Worm (Caenorhabditis elegans) whole organism, L4 larva: ENCODE results near the gene C55A6.6.
A peak's percentile ranks its signal among the peaks of the same experiment; 100 is the strongest.

Source experiments
- F44E2.7 ChIP-seq: fragments of 200-800 bp; sonication (Bioruptor generic); IDR thresholded peaks from 2 replicates; pipeline ENCODE4 v2.1.2; 2022; ENCODE audit warnings: missing genetic modification characterization, missing compliant biosample characterization
- F49E8.2 ChIP-seq: sonication (generic microtip); optimal IDR thresholded peaks from 2 replicates; lab custom pipeline; 2016; ENCODE audit warnings: missing compliant biosample characterization, mild to moderate bottlenecking, missing genetic modification characterization, borderline replicate concordance
- R02D3.7 ChIP-seq: fragments of 150-350 bp; sonication (generic microtip); optimal IDR thresholded peaks from 3 replicates; lab custom pipeline; 2014; ENCODE audit warnings: missing biosample characterization, missing genetic modification characterization
- Y48G9A.11 ChIP-seq: fragments of 200-800 bp; sonication (Bioruptor generic); IDR thresholded peaks from 2 replicates; pipeline ENCODE4 v1.3.6; 2022; ENCODE audit warnings: missing genetic modification reagents, missing genetic modification characterization, missing compliant biosample characterization
- Y5F2A.4 ChIP-seq: fragments of 200-800 bp; sonication (Bioruptor generic); optimal IDR thresholded peaks from 2 replicates; lab custom pipeline; 2018; ENCODE audit warnings: mild to moderate bottlenecking, missing genetic modification characterization, missing compliant biosample characterization
- Y75B8A.6 ChIP-seq: fragments of 200-800 bp; sonication (Bioruptor generic); IDR thresholded peaks from 2 replicates; pipeline ENCODE4 v1.3.6; 2022; ENCODE audit warnings: missing genetic modification reagents, missing genetic modification characterization, missing compliant biosample characterization
- aha-1 ChIP-seq: fragments of 150-350 bp; peaks from one replicate; lab custom pipeline; 2014; ENCODE audit warnings: missing biosample characterization, missing genetic modification characterization
- ceh-28 ChIP-seq: fragments of 150-350 bp; optimal IDR thresholded peaks from 2 replicates; lab custom pipeline; 2014; ENCODE audit warnings: missing biosample characterization, missing genetic modification reagents, missing genetic modification characterization
- cey-2 ChIP-seq: sonication (generic microtip); optimal IDR thresholded peaks from 3 replicates; lab custom pipeline; 2017; ENCODE audit warnings: missing genetic modification characterization, mild to moderate bottlenecking, missing compliant biosample characterization, antibody characterized with exemption, borderline replicate concordance; ENCODE audit not compliant: insufficient read depth
- daf-12 ChIP-seq: fragments of 150-350 bp; optimal IDR thresholded peaks from 2 replicates; lab custom pipeline; 2014; ENCODE audit warnings: missing biosample characterization, missing genetic modification reagents, missing genetic modification characterization
- daf-16 ChIP-seq, 3 experiments: sonication (generic microtip); optimal IDR thresholded peaks; 2 replicates each; lab custom pipeline; 2016 to 2017; ENCODE audit warnings: missing genetic modification characterization in 3 of 3, missing genetic modification reagents in 3 of 3, mild to moderate bottlenecking in 2 of 3, missing compliant biosample characterization in 2 of 3, missing biosample characterization in 1 of 3, moderate library complexity in 1 of 3
- dve-1 ChIP-seq: sonication (generic microtip); optimal IDR thresholded peaks from 2 replicates; lab custom pipeline; 2017; ENCODE audit warnings: antibody characterized with exemption, mild to moderate bottlenecking, missing genetic modification characterization, missing compliant biosample characterization; ENCODE audit not compliant: insufficient read depth
- fkh-10 ChIP-seq: fragments of 150-350 bp; optimal IDR thresholded peaks from 2 replicates; lab custom pipeline; 2014; ENCODE audit warnings: missing biosample characterization, missing genetic modification reagents, missing genetic modification characterization
- fos-1 ChIP-seq: fragments of 150-350 bp; optimal IDR thresholded peaks from 2 replicates; lab custom pipeline; 2014; ENCODE audit warnings: missing biosample characterization, missing genetic modification characterization
- gei-8 ChIP-seq: fragments of 200-800 bp; sonication (Bioruptor generic); optimal IDR thresholded peaks from 2 replicates; lab custom pipeline; 2018; ENCODE audit warnings: mild to moderate bottlenecking, missing genetic modification characterization, missing compliant biosample characterization
- hlh-11 ChIP-seq: fragments of 200-800 bp; sonication (Bioruptor generic); optimal IDR thresholded peaks from 2 replicates; lab custom pipeline; 2018; ENCODE audit warnings: mild to moderate bottlenecking, missing genetic modification characterization, missing compliant biosample characterization
- jun-1 ChIP-seq: fragments of 150-350 bp; optimal IDR thresholded peaks from 2 replicates; lab custom pipeline; 2014; ENCODE audit warnings: missing biosample characterization, missing genetic modification reagents, missing genetic modification characterization
- lim-7 ChIP-seq: fragments of 200-800 bp; sonication (Bioruptor generic); IDR thresholded peaks from 2 replicates; pipeline ENCODE4 v1.3.6; 2022; ENCODE audit warnings: missing genetic modification characterization, missing compliant biosample characterization
- lin-1 ChIP-seq: fragments of 200-800 bp; sonication (Bioruptor generic); IDR thresholded peaks from 2 replicates; pipeline ENCODE4 v1.3.6; 2022; ENCODE audit warnings: missing genetic modification reagents, missing genetic modification characterization, missing compliant biosample characterization
- lin-13 ChIP-seq: fragments of 150-350 bp; optimal IDR thresholded peaks from 2 replicates; lab custom pipeline; 2014; ENCODE audit warnings: missing biosample characterization, missing genetic modification reagents, missing genetic modification characterization
- lin-29 ChIP-seq: fragments of 200-800 bp; sonication (Bioruptor generic); IDR thresholded peaks from 2 replicates; pipeline ENCODE4 v1.3.6; 2022; ENCODE audit warnings: missing genetic modification reagents, missing genetic modification characterization, missing compliant biosample characterization
- lin-38 ChIP-seq: fragments of 200-800 bp; sonication (Bioruptor generic); IDR thresholded peaks from 2 replicates; pipeline ENCODE4 v1.3.6; 2022; ENCODE audit warnings: missing genetic modification reagents, missing genetic modification characterization, missing compliant biosample characterization
- lsy-2 ChIP-seq, 2 experiments: fragments of 150-350 bp in 1 of 2; sonication (generic microtip) in 1 of 2; optimal IDR thresholded peaks; 2 replicates each; lab custom pipeline; 2014 to 2017; ENCODE audit warnings: missing biosample characterization in 2 of 2, missing genetic modification characterization in 2 of 2
- madf-9 ChIP-seq: fragments of 200-800 bp; sonication (Bioruptor generic); conservative IDR thresholded peaks from 2 replicates; pipeline ENCODE4 v1.3.6; 2022; ENCODE audit warnings: missing genetic modification reagents, missing genetic modification characterization, missing compliant biosample characterization
- mdl-1 ChIP-seq, 2 experiments: fragments of 150-350 bp in 1 of 2; sonication (generic microtip) in 1 of 2; optimal IDR thresholded peaks; 2 replicates each; lab custom pipeline; 2014 to 2017; ENCODE audit warnings: missing biosample characterization in 2 of 2, missing genetic modification characterization in 2 of 2
- mdt-29 ChIP-seq: fragments of 200-800 bp; sonication (Bioruptor generic); IDR thresholded peaks from 2 replicates; pipeline ENCODE4 v1.3.6; 2022; ENCODE audit warnings: missing genetic modification reagents, missing genetic modification characterization, missing compliant biosample characterization
- mes-2 ChIP-seq: sonication (generic microtip); optimal IDR thresholded peaks from 2 replicates; lab custom pipeline; 2016; ENCODE audit warnings: missing genotype, mild to moderate bottlenecking, missing genetic modification characterization, missing compliant biosample characterization; ENCODE audit not compliant: poor library complexity, severe bottlenecking
- mxl-2 ChIP-seq: fragments of 200-800 bp; sonication (Bioruptor generic); conservative IDR thresholded peaks from 2 replicates; pipeline ENCODE4 v1.3.6; 2022; ENCODE audit warnings: missing genetic modification reagents, missing genetic modification characterization, missing compliant biosample characterization
- mxl-3 ChIP-seq: fragments of 200-800 bp; sonication (Bioruptor generic); optimal IDR thresholded peaks from 2 replicates; lab custom pipeline; 2018; ENCODE audit warnings: mild to moderate bottlenecking, missing genetic modification characterization, missing compliant biosample characterization
- nhr-11 ChIP-seq: fragments of 150-350 bp; optimal IDR thresholded peaks from 2 replicates; lab custom pipeline; 2014; ENCODE audit warnings: missing biosample characterization, missing genetic modification characterization
- nhr-237 ChIP-seq: sonication (generic microtip); optimal IDR thresholded peaks from 2 replicates; lab custom pipeline; 2017; ENCODE audit warnings: missing biosample characterization, missing genetic modification characterization
- nhr-76 ChIP-seq: fragments of 150-350 bp; optimal IDR thresholded peaks from 2 replicates; lab custom pipeline; 2014; ENCODE audit warnings: missing biosample characterization, missing genetic modification characterization
- nhr-77 ChIP-seq: fragments of 150-350 bp; optimal IDR thresholded peaks from 2 replicates; lab custom pipeline; 2014; ENCODE audit warnings: missing biosample characterization, missing genetic modification characterization
- pha-4 ChIP-seq, 2 experiments: fragments of 150-350 bp in 1 of 2; fragments of 200-800 bp in 1 of 2; sonication (Bioruptor generic) in 1 of 2; IDR thresholded peaks in 1 of 2; optimal IDR thresholded peaks in 1 of 2; 2 replicates each; pipeline versions ENCODE4 v1.3.6 to Lab custom; 2014 to 2022; ENCODE audit warnings: missing genetic modification characterization in 2 of 2, missing genetic modification reagents in 2 of 2, missing biosample characterization in 1 of 2, missing compliant biosample characterization in 1 of 2
- pqm-1 ChIP-seq: sonication (generic microtip); optimal IDR thresholded peaks from 2 replicates; lab custom pipeline; 2017; ENCODE audit warnings: missing biosample characterization, missing genetic modification characterization
- rbr-2 ChIP-seq: sonication (generic microtip); optimal IDR thresholded peaks from 2 replicates; lab custom pipeline; 2016; ENCODE audit warnings: missing genotype, missing genetic modification characterization, missing compliant biosample characterization
- saeg-2 ChIP-seq: fragments of 200-800 bp; sonication (Bioruptor generic); IDR thresholded peaks from 2 replicates; pipeline ENCODE4 v1.3.6; 2022; ENCODE audit warnings: missing genetic modification reagents, missing genetic modification characterization, missing compliant biosample characterization
- sdz-12 ChIP-seq: fragments of 200-800 bp; sonication (Bioruptor generic); optimal IDR thresholded peaks from 2 replicates; lab custom pipeline; 2018; ENCODE audit warnings: mild to moderate bottlenecking, missing genetic modification characterization, missing compliant biosample characterization
- spr-1 ChIP-seq: sonication (generic microtip); optimal IDR thresholded peaks from 2 replicates; lab custom pipeline; 2016; ENCODE audit warnings: mild to moderate bottlenecking, missing genetic modification characterization, missing compliant biosample characterization
- spr-3 ChIP-seq: fragments of 200-800 bp; sonication (Bioruptor generic); optimal IDR thresholded peaks from 2 replicates; lab custom pipeline; 2018; ENCODE audit warnings: mild to moderate bottlenecking, missing genetic modification characterization, missing compliant biosample characterization
- tag-97 ChIP-seq: fragments of 200-800 bp; sonication (Bioruptor generic); IDR thresholded peaks from 2 replicates; pipeline ENCODE4 v1.3.6; 2022; ENCODE audit warnings: missing genetic modification characterization, missing compliant biosample characterization
- unc-39 ChIP-seq: sonication (generic microtip); optimal IDR thresholded peaks from 2 replicates; lab custom pipeline; 2017; ENCODE audit warnings: missing biosample characterization, missing genetic modification characterization
- vab-7 ChIP-seq: fragments of 200-800 bp; sonication (Bioruptor generic); IDR thresholded peaks from 2 replicates; pipeline ENCODE4 v1.3.6; 2022; ENCODE audit warnings: missing genetic modification reagents, missing genetic modification characterization, missing compliant biosample characterization
- zag-1 ChIP-seq: fragments of 150-350 bp; optimal IDR thresholded peaks from 2 replicates; lab custom pipeline; 2014; ENCODE audit warnings: missing biosample characterization, missing genetic modification characterization
- zfp-2 ChIP-seq: sonication (generic microtip); optimal IDR thresholded peaks from 2 replicates; lab custom pipeline; 2016; ENCODE audit warnings: mild to moderate bottlenecking, missing genetic modification characterization, missing compliant biosample characterization
- zfp-3 ChIP-seq: fragments of 200-800 bp; sonication (Bioruptor generic); conservative IDR thresholded peaks from 2 replicates; pipeline ENCODE4 v1.3.6; 2022; ENCODE audit warnings: missing genetic modification reagents, missing genetic modification characterization, missing compliant biosample characterization
- zip-11 ChIP-seq: fragments of 200-800 bp; sonication (Bioruptor generic); IDR thresholded peaks from 2 replicates; pipeline ENCODE4 v1.3.6; 2022; ENCODE audit warnings: missing genetic modification characterization, missing compliant biosample characterization
- zip-2 ChIP-seq: fragments of 150-350 bp; optimal IDR thresholded peaks from 2 replicates; lab custom pipeline; 2014; ENCODE audit warnings: missing biosample characterization, missing genetic modification characterization
- ztf-7 ChIP-seq: fragments of 150-350 bp; optimal IDR thresholded peaks from 2 replicates; lab custom pipeline; 2014; ENCODE audit warnings: missing biosample characterization, missing genetic modification characterization

Gene C55A6.6

ce11 chrV:11531831-11532534, 17.4 kb upstream of the C55A6.6 start:
- TF ChIP-seq Y75B8A.6 (no peak), hlh-11 (tag; lab: Kevin White, UChicago) (peak; percentile 99), R02D3.7 (tag; lab: Kevin White, UChicago) (no peak), lin-29 (0 out of 2 replicates have a peak, but pooled peaks have one; percentile 29), mdl-1 (tag; optimal IDR thresholded peaks at IDR 0.05; lab: Kevin White, UChicago) (peak; percentile 78 to 96), spr-3 (GFP tag; lab: Kevin White, UChicago) (no peak), aha-1 (tag; lab: Kevin White, UChicago) (peak; percentile 88), Y5F2A.4 (GFP tag; lab: Kevin White, UChicago) (no peak), rbr-2 (tag; lab: Kevin White, UChicago) (peak; percentile 49), jun-1 (tag; lab: Kevin White, UChicago) (peak; percentile 61), unc-39 (tag; lab: Kevin White, UChicago) (no peak), pqm-1 (peak; percentile 84), Y48G9A.11 (no peak), zfp-3 (GFP tag; lab: Robert Waterston, UW) (peak; percentile 43; the same call in 1 of the 2 replicates), zag-1 (tag; lab: Kevin White, UChicago) (no peak), nhr-237 (tag; lab: Kevin White, UChicago) (no peak), zip-11 (GFP tag; lab: Robert Waterston, UW) (no peak), ceh-28 (no peak), cey-2 (peak; percentile 4), zfp-2 (peak; percentile 26), saeg-2 (GFP tag; lab: Robert Waterston, UW) (no peak), daf-16 (GFP tag; optimal IDR thresholded peaks at IDR 0.05; lab: Kevin White, UChicago) (peak; percentile 62 to 96), daf-16 (tag; optimal IDR thresholded peaks at IDR 0.05; lab: Kevin White, UChicago) (peak; percentile 91), nhr-77 (tag; lab: Kevin White, UChicago) (peak; percentile 40), tag-97 (no peak), ztf-7 (tag; lab: Kevin White, UChicago) (no peak), dve-1 (tag; lab: Kevin White, UChicago) (peak; percentile 92), nhr-76 (tag; lab: Kevin White, UChicago) (no peak), sdz-12 (GFP tag; lab: Kevin White, UChicago) (no peak), spr-1 (peak; percentile 42), lsy-2 (tag; optimal IDR thresholded peaks at IDR 0.05; lab: Kevin White, UChicago) (peak; percentile 63 to 77), zip-2 (tag; lab: Kevin White, UChicago) (no peak), F49E8.2 (tag; lab: Kevin White, UChicago) (no peak), lim-7 (GFP tag; lab: Robert Waterston, UW) (no peak), vab-7 (GFP tag; lab: Robert Waterston, UW) (no peak), nhr-11 (tag; lab: Kevin White, UChicago) (peak; percentile 71), fos-1 (no peak), gei-8 (GFP tag; lab: Kevin White, UChicago) (peak; percentile 73), mdt-29 (0 out of 2 replicates have a peak, but pooled peaks have one; percentile 31), F44E2.7 (GFP tag; lab: Robert Waterston, UW) (no peak), daf-12 (tag; lab: Kevin White, UChicago) (no peak), lin-1 (GFP tag; lab: Robert Waterston, UW) (peak; percentile 64), lin-38 (GFP tag; lab: Robert Waterston, UW) (peak; percentile 48), mes-2 (tag; lab: Kevin White, UChicago) (peak; percentile 63), lin-13 (GFP tag; lab: Kevin White, UChicago) (peak; percentile 30), fkh-10 (no peak), mxl-2 (no peak), pha-4 (GFP tag; IDR thresholded peaks at IDR 0.05; lab: Robert Waterston, UW) (peak; percentile 59; the same call in 1 of the 2 replicates), pha-4 (tag; optimal IDR thresholded peaks at IDR 0.05; lab: Kevin White, UChicago) (peak; percentile 46), mxl-3 (peak; percentile 98), madf-9 (GFP tag; lab: Robert Waterston, UW) (peak; percentile 32; the same call in 1 of the 2 replicates)
